Fruit fly (Drosophila melanogaster) whole organism, embryonic: ENCODE results near the gene CG6409.

Experiments
- Bgb ChIP-seq: fragments of 200-800 bp; sonication (Bioruptor generic); IDR thresholded peaks from 2 replicates; pipeline ENCODE4 v1.3.6; 2022; ENCODE audit warnings: missing biosample characterization, missing genetic modification characterization; ENCODE audit not compliant: partially characterized antibody
- Bteb2 ChIP-seq: fragments of 200-800 bp; sonication (Bioruptor generic); optimal IDR thresholded peaks from 2 replicates; lab custom pipeline; 2016; ENCODE audit warnings: missing biosample characterization, missing genetic modification characterization
- C15 ChIP-seq: fragments of 200-800 bp; sonication (Bioruptor generic); IDR thresholded peaks from 3 replicates; pipeline ENCODE4 v1.3.6; 2022; ENCODE audit warnings: missing biosample characterization, missing genetic modification characterization
- CG10366 ChIP-seq: fragments of 200-800 bp; sonication (Bioruptor generic); IDR thresholded peaks from 2 replicates; pipeline ENCODE4 v1.3.6; 2022; ENCODE audit warnings: missing biosample characterization, missing genetic modification characterization
- CG10543 ChIP-seq: fragments of 200-800 bp; sonication (Bioruptor generic); optimal IDR thresholded peaks from 3 replicates; lab custom pipeline; 2017; ENCODE audit warnings: missing biosample characterization, mild to moderate bottlenecking, missing genetic modification characterization, moderate library complexity
- CG11247 ChIP-seq: fragments of 200-800 bp; sonication (Bioruptor generic); IDR thresholded peaks from 2 replicates; pipeline ENCODE4 v1.3.6; 2022; ENCODE audit warnings: missing biosample characterization, missing genetic modification characterization
- CG14441 ChIP-seq: fragments of 200-800 bp; sonication (Bioruptor generic); IDR thresholded peaks from 2 replicates; pipeline ENCODE4 v1.3.6; 2022; ENCODE audit warnings: missing biosample characterization, missing genetic modification characterization
- CG15011 ChIP-seq: fragments of 200-800 bp; sonication (Bioruptor generic); optimal IDR thresholded peaks from 3 replicates; lab custom pipeline; 2018; ENCODE audit warnings: missing biosample characterization, mild to moderate bottlenecking, missing genetic modification characterization
- CG17328 ChIP-seq: fragments of 200-800 bp; sonication (Bioruptor generic); IDR thresholded peaks from 2 replicates; pipeline ENCODE4 v1.3.6; 2022; ENCODE audit warnings: missing biosample characterization, missing genetic modification characterization
- CG17802 ChIP-seq: fragments of 200-800 bp; sonication (Bioruptor generic); optimal IDR thresholded peaks from 2 replicates; lab custom pipeline; 2018; ENCODE audit warnings: missing biosample characterization, mild to moderate bottlenecking, missing genetic modification characterization, moderate library complexity
- CG1832 ChIP-seq: fragments of 200-800 bp; sonication (Bioruptor generic); optimal IDR thresholded peaks from 2 replicates; lab custom pipeline; 2017; ENCODE audit warnings: missing biosample characterization, mild to moderate bottlenecking, missing genetic modification characterization, inconsistent platforms
- CG2116 ChIP-seq: fragments of 200-800 bp; sonication (Bioruptor generic); optimal IDR thresholded peaks from 3 replicates; lab custom pipeline; 2018; ENCODE audit warnings: missing biosample characterization, mild to moderate bottlenecking, missing genetic modification characterization
- CG2129 ChIP-seq: fragments of 200-800 bp; sonication (Bioruptor generic); IDR thresholded peaks from 2 replicates; pipeline ENCODE4 v1.3.6; 2022; ENCODE audit warnings: missing biosample characterization, missing genetic modification characterization; ENCODE audit not compliant: partially characterized antibody
- CG33213 ChIP-seq: fragments of 200-800 bp; sonication (Bioruptor generic); optimal IDR thresholded peaks from 3 replicates; lab custom pipeline; 2016; ENCODE audit warnings: missing biosample characterization, missing genetic modification characterization
- CG3847 ChIP-seq: fragments of 200-800 bp; sonication (Bioruptor generic); IDR thresholded peaks from 2 replicates; pipeline ENCODE4 v1.3.6; 2022; ENCODE audit warnings: missing biosample characterization, missing genetic modification characterization
- CG43689 ChIP-seq: fragments of 200-800 bp; sonication (Bioruptor generic); IDR thresholded peaks from 2 replicates; pipeline ENCODE4 v1.3.6; 2022; ENCODE audit warnings: missing biosample characterization, missing genetic modification characterization
- CG7357 ChIP-seq: fragments of 200-800 bp; sonication (Bioruptor generic); IDR thresholded peaks from 3 replicates; pipeline ENCODE4 v1.3.6; 2022; ENCODE audit warnings: missing biosample characterization, missing genetic modification characterization
- CG8290 ChIP-seq, 3 experiments: fragments of 200-800 bp; sonication (Bioruptor generic); optimal IDR thresholded peaks; 2 replicates each; lab custom pipeline; 2016 to 2019; ENCODE audit warnings: missing biosample characterization in 3 of 3, missing genetic modification characterization in 3 of 3, mild to moderate bottlenecking in 2 of 3, moderate library complexity in 1 of 3
- Dad ChIP-seq: fragments of 200-800 bp; sonication (Bioruptor generic); optimal IDR thresholded peaks from 3 replicates; lab custom pipeline; 2016; ENCODE audit warnings: missing biosample characterization, missing genetic modification characterization
- Dip2 ChIP-seq: fragments of 200-800 bp; sonication (Bioruptor generic); IDR thresholded peaks from 2 replicates; pipeline ENCODE4 v1.3.6; 2022; ENCODE audit warnings: missing biosample characterization, missing genetic modification characterization
- ERR ChIP-seq: fragments of 200-800 bp; sonication (Bioruptor generic); optimal IDR thresholded peaks from 2 replicates; lab custom pipeline; 2016; ENCODE audit warnings: missing biosample characterization, missing genetic modification characterization
- Gsc ChIP-seq: fragments of 200-800 bp; sonication (Bioruptor generic); IDR thresholded peaks from 2 replicates; pipeline ENCODE4 v1.3.6; 2022; ENCODE audit warnings: missing biosample characterization, missing genetic modification characterization
- Pdp1 ChIP-seq, 2 experiments: fragments of 200-800 bp; sonication (Bioruptor generic); optimal IDR thresholded peaks; 3 replicates each; lab custom pipeline; 2016; ENCODE audit warnings: missing biosample characterization in 2 of 2, missing genetic modification characterization in 2 of 2, mild to moderate bottlenecking in 1 of 2, moderate library complexity in 1 of 2
- Side ChIP-seq: fragments of 200-800 bp; sonication (Bioruptor generic); optimal IDR thresholded peaks from 2 replicates; lab custom pipeline; 2016; ENCODE audit warnings: missing biosample characterization, missing genetic modification characterization
- Spps ChIP-seq: fragments of 200-800 bp; sonication (Bioruptor generic); optimal IDR thresholded peaks from 2 replicates; lab custom pipeline; 2018; ENCODE audit warnings: missing biosample characterization, mild to moderate bottlenecking, missing genetic modification characterization
- cad ChIP-seq: fragments of >200 bp; optimal IDR thresholded peaks from 2 replicates; lab custom pipeline; 2017; ENCODE audit warnings: missing biosample characterization, missing genetic modification characterization
- chn ChIP-seq: fragments of 200-800 bp; sonication (Bioruptor generic); optimal IDR thresholded peaks from 2 replicates; lab custom pipeline; 2016; ENCODE audit warnings: missing biosample characterization, missing genetic modification characterization
- ci ChIP-seq: fragments of 200-800 bp; sonication (Bioruptor generic); IDR thresholded peaks from 3 replicates; pipeline ENCODE4 v1.3.6; 2022; ENCODE audit warnings: missing biosample characterization, missing genetic modification characterization
- dmrt99B ChIP-seq: fragments of 200-800 bp; sonication (Bioruptor generic); optimal IDR thresholded peaks from 2 replicates; lab custom pipeline; 2018; ENCODE audit warnings: missing biosample characterization, mild to moderate bottlenecking, missing genetic modification characterization, moderate library complexity
- en ChIP-seq: fragments of 200-800 bp; sonication (Bioruptor generic); optimal IDR thresholded peaks from 2 replicates; lab custom pipeline; 2016; ENCODE audit warnings: missing biosample characterization, missing genetic modification characterization
- eve ChIP-seq, 2 experiments: fragments of >200 bp; optimal IDR thresholded peaks; 2 replicates each; lab custom pipeline; 2017; ENCODE audit warnings: missing biosample characterization in 2 of 2, missing genetic modification characterization in 2 of 2
- fd102C ChIP-seq: fragments of 200-800 bp; sonication (Bioruptor generic); optimal IDR thresholded peaks from 2 replicates; lab custom pipeline; 2018; ENCODE audit warnings: missing biosample characterization, mild to moderate bottlenecking, missing genetic modification characterization, moderate library complexity
- fd64A ChIP-seq: fragments of 200-800 bp; sonication (Bioruptor generic); optimal IDR thresholded peaks from 3 replicates; lab custom pipeline; 2018; ENCODE audit warnings: missing biosample characterization, mild to moderate bottlenecking, missing genetic modification characterization
- gro ChIP-seq: fragments of 200-800 bp; sonication (Bioruptor generic); optimal IDR thresholded peaks from 2 replicates; lab custom pipeline; 2016; ENCODE audit warnings: missing biosample characterization, missing genetic modification characterization
- her ChIP-seq: fragments of 200-800 bp; sonication (Bioruptor generic); optimal IDR thresholded peaks from 2 replicates; lab custom pipeline; 2016; ENCODE audit warnings: missing biosample characterization, missing genetic modification characterization
- insv ChIP-seq, 2 experiments: fragments of 200-800 bp; sonication (Bioruptor generic); optimal IDR thresholded peaks; 3 replicates each; lab custom pipeline; 2016 to 2018; ENCODE audit warnings: missing biosample characterization in 2 of 2, missing genetic modification characterization in 2 of 2
- jing ChIP-seq: fragments of 200-800 bp; sonication (Bioruptor generic); optimal IDR thresholded peaks from 2 replicates; lab custom pipeline; 2018; ENCODE audit warnings: missing biosample characterization, mild to moderate bottlenecking, missing genetic modification characterization
- jumu ChIP-seq: fragments of 200-800 bp; sonication (Bioruptor generic); optimal IDR thresholded peaks from 3 replicates; lab custom pipeline; 2016; ENCODE audit warnings: missing biosample characterization, missing genetic modification characterization
- onecut ChIP-seq: fragments of 200-800 bp; sonication (Bioruptor generic); IDR thresholded peaks from 2 replicates; pipeline ENCODE4 v1.3.6; 2022; ENCODE audit warnings: missing biosample characterization, missing genetic modification characterization
- org-1 ChIP-seq: fragments of 200-800 bp; sonication (Bioruptor generic); optimal IDR thresholded peaks from 2 replicates; lab custom pipeline; 2017; ENCODE audit warnings: missing biosample characterization, missing genetic modification characterization
- pho ChIP-seq: fragments of 200-800 bp; sonication (Bioruptor generic); optimal IDR thresholded peaks from 2 replicates; lab custom pipeline; 2016; ENCODE audit warnings: missing biosample characterization, missing genetic modification characterization
- prd ChIP-seq, 3 experiments: fragments of >200 bp in 2 of 3; fragments of 200-800 bp in 1 of 3; sonication (Bioruptor generic) in 1 of 3; optimal IDR thresholded peaks in 2 of 3; IDR thresholded peaks in 1 of 3; 2 replicates in 2 of 3; 3 replicates in 1 of 3; pipeline versions ENCODE4 v1.3.6 to Lab custom; 2017 to 2022; ENCODE audit warnings: missing biosample characterization in 1 of 3, missing genetic modification characterization in 1 of 3
- ranshi ChIP-seq: fragments of 200-800 bp; sonication (Bioruptor generic); IDR thresholded peaks from 2 replicates; pipeline ENCODE4 v1.3.6; 2022; ENCODE audit warnings: missing biosample characterization, missing genetic modification characterization
- sc ChIP-seq, 3 experiments: fragments of >200 bp in 2 of 3; fragments of 200-800 bp in 1 of 3; sonication (Bioruptor generic) in 1 of 3; optimal IDR thresholded peaks; 2 replicates in 2 of 3; 3 replicates in 1 of 3; lab custom pipeline; 2017; ENCODE audit warnings: mild to moderate bottlenecking in 1 of 3, missing biosample characterization in 1 of 3, missing genetic modification characterization in 1 of 3, missing genetic modification reagents in 1 of 3
- sqz ChIP-seq: fragments of 200-800 bp; sonication (Bioruptor generic); optimal IDR thresholded peaks from 3 replicates; lab custom pipeline; 2018; ENCODE audit warnings: missing biosample characterization, mild to moderate bottlenecking, missing genetic modification characterization
- sr ChIP-seq: fragments of 200-800 bp; sonication (Bioruptor generic); IDR thresholded peaks from 3 replicates; pipeline ENCODE4 v1.3.6; 2022; ENCODE audit warnings: missing biosample characterization, missing genetic modification characterization
- tll ChIP-seq, 2 experiments: fragments of 200-800 bp in 1 of 2; fragments of >200 bp in 1 of 2; sonication (Bioruptor generic) in 1 of 2; optimal IDR thresholded peaks; 2 replicates each; lab custom pipeline; 2017 to 2019; ENCODE audit warnings: missing biosample characterization in 2 of 2, missing genetic modification characterization in 2 of 2, mild to moderate bottlenecking in 1 of 2, moderate library complexity in 1 of 2
- zfh1 ChIP-seq: fragments of 200-800 bp; sonication (Bioruptor generic); IDR thresholded peaks from 3 replicates; pipeline ENCODE4 v1.3.6; 2022; ENCODE audit warnings: missing biosample characterization, missing genetic modification characterization

The CG6409 gene

DNA sequence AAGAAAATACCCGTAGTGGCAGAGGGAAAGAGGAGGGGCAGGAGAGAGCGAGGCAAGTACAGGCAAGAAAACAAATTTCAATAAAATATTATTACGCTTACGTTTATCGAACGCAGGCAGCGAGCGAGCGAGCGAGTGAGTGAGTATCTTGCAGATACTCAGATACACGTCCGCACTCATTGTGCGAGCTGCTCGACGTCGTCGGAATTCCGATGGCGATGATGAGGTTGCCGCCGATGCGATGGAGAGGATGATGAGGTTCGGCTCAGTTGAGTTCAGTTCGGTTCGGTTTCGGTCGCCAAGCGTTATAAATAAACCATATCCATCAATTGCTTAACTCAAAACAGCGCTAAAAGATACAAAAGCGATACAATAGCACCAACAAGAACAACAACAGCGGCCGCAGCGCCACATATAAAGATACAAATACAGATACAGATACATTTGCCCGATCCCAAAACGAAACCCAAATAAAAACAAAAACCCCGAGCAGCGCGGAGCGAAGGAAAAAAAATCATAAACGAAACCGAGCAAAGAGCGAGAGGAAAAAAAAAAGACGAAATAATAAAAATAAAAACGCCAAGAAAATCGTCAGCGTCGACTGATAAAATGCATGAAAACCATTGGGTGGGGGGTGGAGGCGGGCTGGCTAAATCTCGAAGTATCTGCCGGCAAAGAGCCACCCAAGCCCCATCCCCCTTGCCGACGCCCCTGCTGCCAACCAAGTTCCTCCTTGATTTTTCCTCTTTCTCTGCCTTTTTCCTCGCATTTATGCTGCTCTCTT lies 29.6 kb downstream of the CG6409 start (continued):
- TF ChIP-seq prd (optimal IDR thresholded peaks at IDR 0.05; lab: Kevin White, UChicago): no peak
- peak; percentile 47; the same call in 1 of the 3 replicates for TF ChIP-seq prd (GFP tag; IDR thresholded peaks at IDR 0.05; lab: Robert Waterston, UW)
- no peak for TF ChIP-seq CG33213 (GFP tag; lab: Kevin White, UChicago)
- TF ChIP-seq CG17802: no peak
- peak; percentile 62; the same call in 1 of the 3 replicates for TF ChIP-seq ci (GFP tag; lab: Robert Waterston, UW)
- TF ChIP-seq ERR: no peak
- 0 out of 2 replicates have a peak, but pooled peaks have one; percentile 3 for TF ChIP-seq ranshi (GFP tag; lab: Robert Waterston, UW)
- peak; percentile 37 for TF ChIP-seq her (GFP tag; lab: Kevin White, UChicago)
- TF ChIP-seq jumu (GFP tag; lab: Kevin White, UChicago): no peak
- no peak for TF ChIP-seq Bgb (GFP tag; lab: Robert Waterston, UW)
- TF ChIP-seq cad (GFP tag; lab: Kevin White, UChicago): peak; percentile 7
- no peak for TF ChIP-seq jing (GFP tag; lab: Kevin White, UChicago)
- no peak for TF ChIP-seq CG2116 (GFP tag; lab: Kevin White, UChicago)
- TF ChIP-seq CG43689 (GFP tag; lab: Robert Waterston, UW): no peak
- no peak for TF ChIP-seq org-1 (GFP tag; lab: Kevin White, UChicago)
- 0 out of 2 replicates have a peak, but pooled peaks have one; percentile 29 for TF ChIP-seq CG3847 (GFP tag; lab: Robert Waterston, UW)
- peak; percentile 20 for TF ChIP-seq CG15011
- TF ChIP-seq CG11247 (GFP tag; lab: Robert Waterston, UW): no peak
- TF ChIP-seq CG10543 (GFP tag; lab: Kevin White, UChicago): peak; percentile 70
- no peak for TF ChIP-seq eve (GFP tag; optimal IDR thresholded peaks at IDR 0.05; lab: Kevin White, UChicago)
- TF ChIP-seq CG17328 (GFP tag; lab: Robert Waterston, UW): peak; percentile 40
- TF ChIP-seq CG1832: peak; percentile 22
- no peak for TF ChIP-seq en (GFP tag; lab: Kevin White, UChicago)
- TF ChIP-seq pho (GFP tag; lab: Kevin White, UChicago): peak; percentile 7
- TF ChIP-seq Gsc (GFP tag; lab: Robert Waterston, UW): no peak
- TF ChIP-seq sc (optimal IDR thresholded peaks at IDR 0.05; lab: Kevin White, UChicago): no peak
- TF ChIP-seq sc (GFP tag; optimal IDR thresholded peaks at IDR 0.05; lab: Kevin White, UChicago): no peak
- TF ChIP-seq chn (GFP tag; lab: Kevin White, UChicago): peak; percentile 38
- TF ChIP-seq C15: no peak
- TF ChIP-seq Side (GFP tag; lab: Kevin White, UChicago): no peak
- TF ChIP-seq CG2129 (GFP tag; lab: Robert Waterston, UW): no peak
- peak; percentile 12; the same call in 1 of the 2 replicates for TF ChIP-seq onecut
- TF ChIP-seq sqz (GFP tag; lab: Kevin White, UChicago): peak; percentile 96
- TF ChIP-seq CG7357: no peak
- TF ChIP-seq tll (GFP tag; optimal IDR thresholded peaks at IDR 0.05; lab: Kevin White, UChicago): no peak
- peak; percentile 59 for TF ChIP-seq gro (GFP tag; lab: Kevin White, UChicago)
- TF ChIP-seq Dad (GFP tag; lab: Kevin White, UChicago): no peak
- TF ChIP-seq Dip2 (GFP tag; lab: Robert Waterston, UW): no peak
- peak; percentile 26 for TF ChIP-seq dmrt99B (tag; lab: Kevin White, UChicago)
- TF ChIP-seq CG8290 (GFP tag; optimal IDR thresholded peaks at IDR 0.05; lab: Kevin White, UChicago): no peak
- peak in 1 of 2 experiments; percentile 54 for TF ChIP-seq CG8290 (tag; optimal IDR thresholded peaks at IDR 0.05; lab: Kevin White, UChicago)
- TF ChIP-seq zfh1 (GFP tag; lab: Robert Waterston, UW): no peak
- TF ChIP-seq CG14441 (GFP tag; lab: Robert Waterston, UW): peak; percentile 48; the same call in 1 of the 2 replicates
- TF ChIP-seq fd102C (GFP tag; lab: Kevin White, UChicago): no peak
- no peak for TF ChIP-seq sr (GFP tag; lab: Robert Waterston, UW)
- TF ChIP-seq Bteb2 (GFP tag; lab: Kevin White, UChicago): no peak
- peak in 1 of 2 experiments; percentile 49 for TF ChIP-seq Pdp1 (GFP tag; optimal IDR thresholded peaks at IDR 0.05; lab: Kevin White, UChicago)
- TF ChIP-seq fd64A (GFP tag; lab: Kevin White, UChicago): no peak
- no peak for TF ChIP-seq Spps (tag; lab: Kevin White, UChicago)
- TF ChIP-seq CG10366 (GFP tag; lab: Robert Waterston, UW): 0 out of 2 replicates have a peak, but pooled peaks have one; percentile 8
- no peak for TF ChIP-seq insv (GFP tag; optimal IDR thresholded peaks at IDR 0.05; lab: Kevin White, UChicago)
